Worm (Caenorhabditis elegans) whole organism, L4/young adult: ENCODE results near the gene srz-24.

ENCODE experiments used
- W03F9.2 ChIP-seq: fragments of 150-350 bp; optimal IDR thresholded peaks from 2 replicates; lab custom pipeline; 2014; ENCODE audit warnings: missing biosample characterization, missing genetic modification characterization
- dao-5 ChIP-seq: sonication (generic microtip); optimal IDR thresholded peaks from 2 replicates; lab custom pipeline; 2016; ENCODE audit warnings: missing genotype, missing genetic modification characterization, moderate library complexity, missing compliant biosample characterization
- him-1 ChIP-seq: sonication (generic microtip); optimal IDR thresholded peaks from 2 replicates; lab custom pipeline; 2016; ENCODE audit warnings: missing genotype, missing genetic modification reagents, missing genetic modification characterization, missing compliant biosample characterization

srz-24 gene

DNA sequence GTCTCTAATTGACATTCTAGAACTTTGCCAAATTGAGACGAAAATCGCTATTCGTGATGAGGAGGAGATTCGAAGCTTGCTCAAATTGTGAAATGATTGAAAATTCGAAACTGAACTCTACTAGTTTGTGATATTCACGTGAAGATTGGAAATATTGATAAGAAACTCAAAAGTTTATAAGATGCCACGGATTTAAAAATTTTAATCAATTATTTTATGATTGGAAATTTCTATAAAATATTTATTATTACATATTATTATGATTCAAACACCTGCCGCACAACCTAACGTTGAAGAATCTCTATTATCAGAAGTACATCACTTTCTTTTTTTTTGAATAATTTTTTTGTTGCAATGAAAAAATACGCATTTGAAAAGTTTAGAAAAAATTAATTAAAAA, 7.6 kb upstream of the srz-24 start, which contains the start of gene E03H12.7:
Gene E03H12.7 (minus strand): TSS at position 101 of the 400 bp plus-strand sequence.
- TF ChIP-seq him-1 (no peak), dao-5 (tag; lab: Kevin White, UChicago) (no peak), W03F9.2 (tag; lab: Kevin White, UChicago) (no peak)

- TF ChIP-seq dao-5 (tag; lab: Kevin White, UChicago) = no peak
- no peak for TF ChIP-seq W03F9.2 (tag; lab: Kevin White, UChicago)
- TF ChIP-seq him-1 = no peak
Measured at ce11 chrIV:4986246-4986645, 5.3 kb upstream of the srz-24 start, which contains the start of gene clec-177. TSS of gene clec-177 (plus strand) at chrIV:4986546.

DNA sequence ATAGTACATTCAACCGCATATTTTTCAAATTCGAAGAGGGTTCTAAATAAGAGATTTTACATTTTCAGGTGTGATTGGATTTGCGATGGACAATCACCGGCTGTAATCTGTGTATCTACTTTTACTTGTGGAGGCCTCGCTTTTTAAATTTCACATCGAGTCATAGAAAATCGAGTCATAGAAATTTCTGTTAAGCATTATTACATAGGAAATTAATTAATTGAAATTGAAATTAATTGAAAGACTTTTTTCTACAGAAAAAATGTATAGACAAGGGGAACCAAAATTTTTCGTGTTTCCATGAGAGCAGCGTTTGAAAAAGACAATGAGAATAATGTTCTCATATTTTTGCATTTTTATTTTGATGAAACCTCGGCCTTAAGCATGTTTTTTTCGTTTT, 2.8 kb upstream of the srz-24 start, which contains the start of gene clec-176:
Gene clec-176 (plus strand): TSS at position 301 of the 400 bp plus-strand sequence.
- no peak for TF ChIP-seq dao-5 (tag; lab: Kevin White, UChicago)
- TF ChIP-seq him-1 = no peak
- no peak for TF ChIP-seq W03F9.2 (tag; lab: Kevin White, UChicago)

ce11 chrIV:4982477-4982876, 1.6 kb upstream of the srz-24 start, which contains the start of gene E03H12.4:
TSS of gene E03H12.4 (plus strand) at chrIV:4982596.
- TF ChIP-seq him-1 (no peak), dao-5 (tag; lab: Kevin White, UChicago) (no peak)

ce11 chrIV:4977176-4977693, 3.7 kb downstream of the srz-24 start, which contains the start of gene E03H12.5:
TSS of gene E03H12.5 (plus strand) at chrIV:4977226.
- TF ChIP-seq him-1 = no peak
- no peak for TF ChIP-seq dao-5 (tag; lab: Kevin White, UChicago)
- TF ChIP-seq W03F9.2 (tag; lab: Kevin White, UChicago) = no peak

DNA sequence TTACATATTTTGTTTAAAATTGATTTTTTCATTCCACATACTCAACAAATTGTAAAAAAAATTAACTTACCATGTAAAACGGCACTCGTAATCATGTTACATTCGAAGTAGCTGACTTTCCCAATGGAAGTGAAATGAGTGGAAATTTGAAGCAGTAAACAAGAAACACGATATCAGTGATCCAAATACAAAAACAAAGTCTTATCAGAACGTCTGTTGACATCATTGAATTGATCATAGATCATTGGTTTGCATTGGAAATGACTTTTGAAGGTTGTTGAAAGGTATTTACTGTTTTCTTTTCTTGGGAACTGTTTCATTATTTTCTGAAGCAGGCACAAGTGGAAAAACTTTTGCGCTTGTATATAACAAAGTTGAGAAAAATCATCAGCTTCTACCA, 4.9 kb downstream of the srz-24 start, which contains the start of gene Y9C9A.16:
Gene Y9C9A.16 (minus strand): TSS at position 131 of the 400 bp plus-strand sequence.
- no peak for TF ChIP-seq W03F9.2 (tag; lab: Kevin White, UChicago)

DNA sequence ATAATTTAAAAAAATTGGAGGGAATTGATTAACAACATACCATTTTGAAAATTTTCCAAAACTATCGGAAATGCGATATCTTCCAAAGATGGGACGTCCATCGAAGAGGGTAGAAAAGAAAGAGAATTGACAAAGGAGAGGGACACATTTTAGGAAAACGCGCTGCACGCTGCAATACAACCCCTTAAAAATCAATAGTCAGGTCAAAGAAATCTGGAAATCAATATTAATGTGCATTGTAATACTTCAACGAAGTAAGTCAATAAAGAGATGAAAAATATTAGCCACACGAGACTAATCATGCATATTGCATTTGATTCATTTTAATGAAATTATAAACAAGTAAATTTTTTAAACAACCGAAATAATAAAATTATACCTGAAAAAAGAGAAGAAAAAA, 11.5 kb downstream of the srz-24 start, which contains the start of gene Y9C9A.13:
Gene Y9C9A.13 (minus strand): TSS at position 101 of the 400 bp plus-strand sequence.
- TF ChIP-seq him-1 = no peak
- no peak for TF ChIP-seq W03F9.2 (tag; lab: Kevin White, UChicago)
- no peak for TF ChIP-seq dao-5 (tag; lab: Kevin White, UChicago)

DNA sequence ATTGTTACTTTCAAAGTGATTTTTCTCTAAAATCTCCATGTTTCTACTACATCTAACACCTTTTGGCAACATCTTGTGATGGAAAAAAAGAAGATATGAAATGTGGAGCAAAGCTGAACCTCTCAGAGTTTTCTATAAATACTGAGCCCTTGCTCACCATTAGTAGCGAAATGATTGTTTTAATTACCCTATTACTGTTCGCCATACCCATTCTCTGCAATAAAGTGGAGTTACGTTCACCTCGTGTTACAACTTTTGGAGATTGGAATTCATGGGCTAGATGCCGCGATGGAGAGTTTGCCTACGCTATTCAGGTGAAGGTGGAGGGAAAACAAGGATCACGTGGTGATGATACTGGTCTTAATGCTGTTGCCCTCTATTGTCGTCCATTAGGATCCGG, 17.1 kb downstream of the srz-24 start, which contains the start of gene txt-3:
Gene txt-3 (plus strand): TSS at position 125 of the 400 bp plus-strand sequence.
- TF ChIP-seq him-1 = no peak
- TF ChIP-seq dao-5 (tag; lab: Kevin White, UChicago) = no peak
- no peak for TF ChIP-seq W03F9.2 (tag; lab: Kevin White, UChicago)

ce11 chrIV:4960623-4961022, 20.3 kb downstream of the srz-24 start, which contains the start of gene str-164:
TSS of gene str-164 (plus strand) at chrIV:4960735.
- TF ChIP-seq W03F9.2 (tag; lab: Kevin White, UChicago) = no peak
- no peak for TF ChIP-seq dao-5 (tag; lab: Kevin White, UChicago)
- no peak for TF ChIP-seq him-1

ce11 chrIV:4953887-4954286, 27.0 kb downstream of the srz-24 start, which contains the start of gene str-163:
TSS of gene str-163 (plus strand) at chrIV:4954187.
- TF ChIP-seq him-1 = no peak
- no peak for TF ChIP-seq dao-5 (tag; lab: Kevin White, UChicago)
- TF ChIP-seq W03F9.2 (tag; lab: Kevin White, UChicago) = no peak

DNA sequence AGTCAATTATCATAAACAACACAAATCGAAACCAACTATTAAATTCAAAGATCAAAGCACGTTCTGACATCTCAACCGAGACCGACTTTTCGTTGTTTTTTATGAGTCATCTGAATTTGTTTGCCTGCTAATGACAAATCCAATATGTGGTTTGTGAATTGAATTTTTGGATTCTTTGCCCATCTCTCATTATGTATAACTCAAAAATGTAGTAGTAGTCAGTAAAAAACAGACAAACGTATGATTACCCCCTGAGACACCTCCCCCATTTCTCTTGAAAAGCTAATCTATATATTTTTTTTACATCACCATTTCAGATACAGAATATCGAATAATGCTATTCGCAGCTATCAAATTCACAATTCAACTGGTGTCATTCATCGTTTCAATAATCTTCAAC, 35.2 kb downstream of the srz-24 start, which contains the start of gene str-169:
Gene str-169 (plus strand): TSS at position 301 of the 400 bp plus-strand sequence.
- no peak for TF ChIP-seq him-1
- no peak for TF ChIP-seq W03F9.2 (tag; lab: Kevin White, UChicago)
- no peak for TF ChIP-seq dao-5 (tag; lab: Kevin White, UChicago)

DNA sequence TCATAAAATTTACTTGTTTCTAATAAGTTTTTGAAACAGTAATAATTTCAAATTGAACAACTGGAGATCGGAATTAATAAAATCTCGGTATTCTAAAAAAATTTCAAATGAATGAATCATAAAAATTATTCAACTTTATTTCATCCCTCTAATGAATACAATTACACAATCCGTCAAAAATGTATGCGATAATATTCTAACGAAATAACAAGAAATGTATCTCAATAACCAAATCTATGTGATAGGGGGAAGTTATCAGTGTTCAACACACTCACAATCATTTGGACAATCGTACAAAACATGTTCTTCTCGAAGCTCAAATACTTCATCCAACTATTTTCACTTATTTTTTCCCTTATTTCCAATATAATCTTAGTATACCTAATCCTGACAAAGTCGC, 39.2 kb downstream of the srz-24 start, which contains the start of gene Y9C9A.5:
Gene Y9C9A.5 (plus strand): TSS at position 301 of the 400 bp plus-strand sequence.
- no peak for TF ChIP-seq dao-5 (tag; lab: Kevin White, UChicago)
- no peak for TF ChIP-seq W03F9.2 (tag; lab: Kevin White, UChicago)
- no peak for TF ChIP-seq him-1

DNA sequence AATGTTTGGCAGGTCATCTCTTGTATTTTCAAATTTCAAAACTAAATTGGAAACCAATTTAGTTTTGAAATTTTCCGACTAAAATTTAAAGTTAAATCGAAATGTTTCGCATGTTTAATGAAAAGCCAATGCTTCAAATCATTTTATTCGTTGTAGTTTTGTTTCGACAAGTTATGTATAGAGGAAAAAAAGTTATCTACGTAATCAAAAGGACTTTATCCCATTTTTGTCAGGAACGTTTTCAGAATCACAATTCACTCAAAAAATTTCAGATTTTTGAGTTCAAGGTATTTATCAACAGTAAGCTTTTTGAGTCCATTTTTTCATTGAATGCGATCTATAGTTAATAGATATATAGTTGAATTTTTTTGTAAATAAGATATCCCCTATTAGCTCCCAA, 42.3 kb downstream of the srz-24 start, which contains the start of gene str-168:
Gene str-168 (plus strand): TSS at position 301 of the 400 bp plus-strand sequence.
- TF ChIP-seq dao-5 (tag; lab: Kevin White, UChicago) = no peak
- no peak for TF ChIP-seq W03F9.2 (tag; lab: Kevin White, UChicago)
- no peak for TF ChIP-seq him-1

DNA sequence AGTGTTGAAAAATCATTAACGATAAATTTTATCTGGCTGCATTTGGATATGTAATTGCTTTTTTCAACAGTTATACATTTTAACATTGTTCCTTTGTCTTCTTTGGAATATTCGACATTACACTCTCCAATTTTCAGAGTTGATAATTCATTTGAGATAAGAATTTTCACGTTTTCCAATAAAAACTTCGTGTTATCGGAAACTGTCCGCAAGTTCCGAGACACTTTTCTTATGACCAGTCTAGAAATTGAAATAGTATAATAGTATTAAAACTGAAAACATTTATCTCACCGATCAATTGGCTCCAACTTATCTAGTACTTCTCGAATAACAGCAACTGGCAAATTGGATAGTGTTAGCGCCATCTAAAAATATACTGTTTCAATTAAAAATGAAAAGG, 43.3 kb downstream of the srz-24 start, which contains the start of gene fbxa-86:
Gene fbxa-86 (minus strand): TSS at position 367 of the 400 bp plus-strand sequence.
- TF ChIP-seq him-1 = no peak
- TF ChIP-seq dao-5 (tag; lab: Kevin White, UChicago) = no peak
- TF ChIP-seq W03F9.2 (tag; lab: Kevin White, UChicago) = no peak
